Worm (Caenorhabditis elegans) whole organism, L2 larva: ENCODE data around the gene Y67H2A.10.

Source experiments
- alr-1 ChIP-seq: fragments of 150-350 bp; optimal IDR thresholded peaks from 2 replicates; lab custom pipeline; 2014; ENCODE audit warnings: missing biosample characterization, missing genetic modification characterization
- aly-2 ChIP-seq: fragments of 150-350 bp; optimal IDR thresholded peaks from 2 replicates; lab custom pipeline; 2014; ENCODE audit warnings: missing biosample characterization, missing genetic modification characterization
- ama-1 ChIP-seq: fragments of 150-350 bp; optimal IDR thresholded peaks from 2 replicates; lab custom pipeline; 2018; ENCODE audit warnings: inconsistent platforms
- elt-1 ChIP-seq: fragments of 150-350 bp; optimal IDR thresholded peaks from 2 replicates; lab custom pipeline; 2014; ENCODE audit warnings: missing biosample characterization, missing genetic modification characterization
- lin-39 ChIP-seq: fragments of 150-350 bp; optimal IDR thresholded peaks from 2 replicates; lab custom pipeline; 2014; ENCODE audit warnings: missing biosample characterization, missing genetic modification reagents, missing genetic modification characterization
- lsy-2 ChIP-seq, 2 experiments: fragments of 150-350 bp in 1 of 2; sonication (generic microtip) in 1 of 2; optimal IDR thresholded peaks; 2 replicates each; lab custom pipeline; 2014 to 2017; ENCODE audit warnings: missing biosample characterization in 2 of 2, missing genetic modification characterization in 2 of 2
- mdl-1 ChIP-seq, 2 experiments: fragments of 150-350 bp in 1 of 2; sonication (generic microtip) in 1 of 2; optimal IDR thresholded peaks; 2 replicates each; lab custom pipeline; 2017; ENCODE audit warnings: missing biosample characterization in 2 of 2, missing genetic modification characterization in 2 of 2
- nhr-25 ChIP-seq: fragments of 150-350 bp; sonication (generic microtip); optimal IDR thresholded peaks from 3 replicates; lab custom pipeline; 2014; ENCODE audit warnings: missing biosample characterization, missing genetic modification characterization

ce11 chrIV:13272494-13272893, 16.8 kb downstream of the Y67H2A.10 start, which contains the start of gene unc-26:
- TF ChIP-seq aly-2 (no peak), lsy-2 (tag; optimal IDR thresholded peaks at IDR 0.05; lab: Kevin White, UChicago) (peak in 1 of 2 experiments; percentile 60), elt-1 (no peak), mdl-1 (tag; optimal IDR thresholded peaks at IDR 0.05; lab: Kevin White, UChicago) (no peak), alr-1 (tag; lab: Kevin White, UChicago) (no peak), nhr-25 (no peak), ama-1 (lab: Kevin White, UChicago) (no peak), lin-39 (tag; lab: Kevin White, UChicago) (no peak)
